Worm (Caenorhabditis elegans) whole organism, late embryonic: Measurements from ENCODE around the gene mau-8.

Experiments used
- ceh-19 ChIP-seq: fragments of 200-800 bp; sonication (Bioruptor generic); optimal IDR thresholded peaks from 2 replicates; lab custom pipeline; 2018; ENCODE audit warnings: mild to moderate bottlenecking, missing genetic modification characterization, missing compliant biosample characterization
- ceh-6 ChIP-seq: fragments of 200-800 bp; sonication (Bioruptor generic); optimal IDR thresholded peaks from 2 replicates; lab custom pipeline; 2018; ENCODE audit warnings: mild to moderate bottlenecking, missing genetic modification characterization, missing compliant biosample characterization
- che-1 ChIP-seq: sonication (generic microtip); optimal IDR thresholded peaks from 2 replicates; lab custom pipeline; 2016; ENCODE audit warnings: mild to moderate bottlenecking, missing genetic modification characterization, missing compliant biosample characterization
- elt-2 ChIP-seq: sonication (generic microtip); optimal IDR thresholded peaks from 2 replicates; lab custom pipeline; 2016; ENCODE audit warnings: missing genetic modification reagents, missing genetic modification characterization, missing compliant biosample characterization
- npax-4 ChIP-seq: sonication (generic microtip); optimal IDR thresholded peaks from 2 replicates; lab custom pipeline; 2016; ENCODE audit warnings: missing genetic modification characterization, missing compliant biosample characterization
- pat-9 ChIP-seq: fragments of 200-800 bp; sonication (Bioruptor generic); optimal IDR thresholded peaks from 2 replicates; lab custom pipeline; 2018; ENCODE audit warnings: mild to moderate bottlenecking, missing genetic modification characterization, moderate library complexity, missing compliant biosample characterization
- pha-4 ChIP-seq: fragments of 150-350 bp; optimal IDR thresholded peaks from 2 replicates; lab custom pipeline; 2018; ENCODE audit warnings: missing biosample characterization, missing genetic modification reagents, missing genetic modification characterization
- pros-1 ChIP-seq: fragments of 150-350 bp; optimal IDR thresholded peaks from 2 replicates; lab custom pipeline; 2014; ENCODE audit warnings: missing biosample characterization, missing genetic modification reagents, missing genetic modification characterization
- sox-2 ChIP-seq: fragments of 200-800 bp; sonication (Bioruptor generic); IDR thresholded peaks from 2 replicates; pipeline ENCODE4 v1.3.6; 2022; ENCODE audit warnings: missing genetic modification reagents, missing genetic modification characterization, missing compliant biosample characterization
- sox-4 ChIP-seq: sonication (generic microtip); optimal IDR thresholded peaks from 2 replicates; lab custom pipeline; 2017; ENCODE audit warnings: mild to moderate bottlenecking, missing genetic modification characterization, inconsistent platforms, missing compliant biosample characterization
- tbx-7 ChIP-seq: sonication (generic microtip); optimal IDR thresholded peaks from 2 replicates; lab custom pipeline; 2016; ENCODE audit warnings: missing genotype, missing genetic modification characterization, missing compliant biosample characterization
- zip-5 ChIP-seq: sonication (generic microtip); optimal IDR thresholded peaks from 2 replicates; lab custom pipeline; 2016; ENCODE audit warnings: missing genetic modification characterization, missing compliant biosample characterization

Gene mau-8

ce11 chrIV:13429240-13429639 lies 51.4 kb downstream of the mau-8 start, which contains the start of gene K09B11.4:
K09B11.4 (plus strand) TSS chrIV:13429540.
- no peak for TF ChIP-seq tbx-7
- no peak for TF ChIP-seq sox-2 (GFP tag; lab: Robert Waterston, UW)
- TF ChIP-seq che-1 (tag; lab: Kevin White, UChicago) = no peak
- TF ChIP-seq sox-4 (tag; lab: Kevin White, UChicago) = no peak
- no peak for TF ChIP-seq pha-4 (tag; lab: Kevin White, UChicago)
- no peak for TF ChIP-seq ceh-6
- no peak for TF ChIP-seq elt-2 (tag; lab: Kevin White, UChicago)
- no peak for TF ChIP-seq npax-4 (tag; lab: Kevin White, UChicago)
- no peak for TF ChIP-seq ceh-19 (GFP tag; lab: Kevin White, UChicago)
- no peak for TF ChIP-seq pros-1 (tag; lab: Kevin White, UChicago)
- TF ChIP-seq zip-5 (tag; lab: Kevin White, UChicago) = no peak
- no peak for TF ChIP-seq pat-9 (tag; lab: Kevin White, UChicago)
